Worm (Caenorhabditis elegans) whole organism, L4 larva: Measurements from ENCODE around the gene C35C5.8.

ENCODE experiments used
- F44E2.7 ChIP-seq: fragments of 200-800 bp; sonication (Bioruptor generic); IDR thresholded peaks from 2 replicates; pipeline ENCODE4 v2.1.2; 2022; ENCODE audit warnings: missing genetic modification characterization, missing compliant biosample characterization
- T20F7.1 ChIP-seq: fragments of 200-800 bp; sonication (Bioruptor generic); optimal IDR thresholded peaks from 2 replicates; lab custom pipeline; 2018; ENCODE audit warnings: mild to moderate bottlenecking, missing genetic modification characterization, missing compliant biosample characterization
- T26A8.4 ChIP-seq: fragments of 200-800 bp; sonication (Bioruptor generic); IDR thresholded peaks from 2 replicates; pipeline ENCODE4 v1.3.6; 2022; ENCODE audit warnings: missing genetic modification characterization, missing compliant biosample characterization
- Y75B8A.6 ChIP-seq: fragments of 200-800 bp; sonication (Bioruptor generic); IDR thresholded peaks from 2 replicates; pipeline ENCODE4 v1.3.6; 2022; ENCODE audit warnings: missing genetic modification reagents, missing genetic modification characterization, missing compliant biosample characterization
- ZK546.5 ChIP-seq, 2 experiments: sonication (generic microtip); optimal IDR thresholded peaks; 2 replicates each; lab custom pipeline; 2017; ENCODE audit warnings: missing biosample characterization in 2 of 2, missing genetic modification characterization in 2 of 2
- aha-1 ChIP-seq: fragments of 150-350 bp; peaks from one replicate; lab custom pipeline; 2014; ENCODE audit warnings: missing biosample characterization, missing genetic modification characterization
- arid-1 ChIP-seq: fragments of 200-800 bp; sonication (Bioruptor generic); conservative IDR thresholded peaks from 2 replicates; pipeline ENCODE4 v1.3.6; 2022; ENCODE audit warnings: missing genetic modification reagents, missing genetic modification characterization, missing compliant biosample characterization
- ceh-20 ChIP-seq: fragments of 200-800 bp; sonication (Bioruptor generic); IDR thresholded peaks from 2 replicates; pipeline ENCODE4 v1.3.6; 2022; ENCODE audit warnings: missing genetic modification reagents, missing genetic modification characterization, missing compliant biosample characterization
- ceh-28 ChIP-seq: fragments of 150-350 bp; optimal IDR thresholded peaks from 2 replicates; lab custom pipeline; 2014; ENCODE audit warnings: missing biosample characterization, missing genetic modification reagents, missing genetic modification characterization
- ceh-44 ChIP-seq: fragments of 200-800 bp; sonication (Bioruptor generic); IDR thresholded peaks from 2 replicates; pipeline ENCODE4 v1.3.6; 2022; ENCODE audit warnings: missing genetic modification reagents, missing genetic modification characterization, missing compliant biosample characterization
- ces-1 ChIP-seq: fragments of 150-350 bp; sonication (generic microtip); optimal IDR thresholded peaks from 4 replicates; lab custom pipeline; 2014; ENCODE audit warnings: missing biosample characterization, missing genetic modification reagents, missing genetic modification characterization
- cey-2 ChIP-seq: sonication (generic microtip); optimal IDR thresholded peaks from 3 replicates; lab custom pipeline; 2017; ENCODE audit warnings: missing genetic modification characterization, mild to moderate bottlenecking, missing compliant biosample characterization, antibody characterized with exemption, borderline replicate concordance; ENCODE audit not compliant: insufficient read depth
- ctbp-1 ChIP-seq: fragments of 200-800 bp; sonication (Bioruptor generic); IDR thresholded peaks from 2 replicates; pipeline ENCODE4 v1.3.6; 2022; ENCODE audit warnings: missing genetic modification reagents, missing genetic modification characterization, missing compliant biosample characterization
- dmd-6 ChIP-seq: fragments of 200-800 bp; sonication (Bioruptor generic); IDR thresholded peaks from 2 replicates; pipeline ENCODE4 v1.3.6; 2022; ENCODE audit warnings: missing genetic modification reagents, missing genetic modification characterization, missing compliant biosample characterization
- dmd-8 ChIP-seq: fragments of 200-800 bp; sonication (Bioruptor generic); IDR thresholded peaks from 2 replicates; pipeline ENCODE4 v1.3.6; 2022; ENCODE audit warnings: missing genetic modification characterization, missing compliant biosample characterization
- dpl-1 ChIP-seq: fragments of 150-350 bp; optimal IDR thresholded peaks from 2 replicates; lab custom pipeline; 2014; ENCODE audit warnings: missing biosample characterization, missing genetic modification reagents, missing genetic modification characterization
- dve-1 ChIP-seq: sonication (generic microtip); optimal IDR thresholded peaks from 2 replicates; lab custom pipeline; 2017; ENCODE audit warnings: antibody characterized with exemption, mild to moderate bottlenecking, missing genetic modification characterization, missing compliant biosample characterization; ENCODE audit not compliant: insufficient read depth
- egl-27 ChIP-seq: sonication (generic microtip); optimal IDR thresholded peaks from 3 replicates; lab custom pipeline; 2017; ENCODE audit warnings: missing biosample characterization, missing genetic modification reagents, missing genetic modification characterization
- egl-43 ChIP-seq: fragments of 200-800 bp; sonication (Bioruptor generic); IDR thresholded peaks from 2 replicates; pipeline ENCODE4 v1.3.6; 2022; ENCODE audit warnings: missing genetic modification reagents, missing genetic modification characterization, missing compliant biosample characterization
- fkh-10 ChIP-seq: fragments of 150-350 bp; optimal IDR thresholded peaks from 2 replicates; lab custom pipeline; 2014; ENCODE audit warnings: missing biosample characterization, missing genetic modification reagents, missing genetic modification characterization
- fos-1 ChIP-seq: fragments of 150-350 bp; optimal IDR thresholded peaks from 2 replicates; lab custom pipeline; 2014; ENCODE audit warnings: missing biosample characterization, missing genetic modification characterization
- hlh-30 ChIP-seq: sonication (generic microtip); optimal IDR thresholded peaks from 2 replicates; lab custom pipeline; 2017; ENCODE audit warnings: antibody characterized with exemption, mild to moderate bottlenecking, missing genetic modification characterization, missing compliant biosample characterization; ENCODE audit not compliant: insufficient read depth
- jun-1 ChIP-seq: fragments of 150-350 bp; optimal IDR thresholded peaks from 2 replicates; lab custom pipeline; 2014; ENCODE audit warnings: missing biosample characterization, missing genetic modification reagents, missing genetic modification characterization
- lin-1 ChIP-seq: fragments of 200-800 bp; sonication (Bioruptor generic); IDR thresholded peaks from 2 replicates; pipeline ENCODE4 v1.3.6; 2022; ENCODE audit warnings: missing genetic modification reagents, missing genetic modification characterization, missing compliant biosample characterization
- lin-13 ChIP-seq: fragments of 150-350 bp; optimal IDR thresholded peaks from 2 replicates; lab custom pipeline; 2014; ENCODE audit warnings: missing biosample characterization, missing genetic modification reagents, missing genetic modification characterization
- lin-15B ChIP-seq: fragments of 150-350 bp; sonication (generic microtip); optimal IDR thresholded peaks from 3 replicates; lab custom pipeline; 2014; ENCODE audit warnings: missing biosample characterization, missing genetic modification characterization
- lin-38 ChIP-seq: fragments of 200-800 bp; sonication (Bioruptor generic); IDR thresholded peaks from 2 replicates; pipeline ENCODE4 v1.3.6; 2022; ENCODE audit warnings: missing genetic modification reagents, missing genetic modification characterization, missing compliant biosample characterization
- lin-39 ChIP-seq: fragments of 150-350 bp; optimal IDR thresholded peaks from 2 replicates; lab custom pipeline; 2014; ENCODE audit warnings: missing biosample characterization, missing genetic modification reagents, missing genetic modification characterization
- lsy-2 ChIP-seq, 2 experiments: fragments of 150-350 bp in 1 of 2; sonication (generic microtip) in 1 of 2; optimal IDR thresholded peaks; 2 replicates each; lab custom pipeline; 2014 to 2017; ENCODE audit warnings: missing biosample characterization in 2 of 2, missing genetic modification characterization in 2 of 2
- mdl-1 ChIP-seq, 2 experiments: fragments of 150-350 bp in 1 of 2; sonication (generic microtip) in 1 of 2; optimal IDR thresholded peaks; 2 replicates each; lab custom pipeline; 2014 to 2017; ENCODE audit warnings: missing biosample characterization in 2 of 2, missing genetic modification characterization in 2 of 2
- mxl-2 ChIP-seq: fragments of 200-800 bp; sonication (Bioruptor generic); conservative IDR thresholded peaks from 2 replicates; pipeline ENCODE4 v1.3.6; 2022; ENCODE audit warnings: missing genetic modification reagents, missing genetic modification characterization, missing compliant biosample characterization
- mxl-3 ChIP-seq: fragments of 200-800 bp; sonication (Bioruptor generic); optimal IDR thresholded peaks from 2 replicates; lab custom pipeline; 2018; ENCODE audit warnings: mild to moderate bottlenecking, missing genetic modification characterization, missing compliant biosample characterization
- nhr-102 ChIP-seq: sonication (generic microtip); optimal IDR thresholded peaks from 2 replicates; lab custom pipeline; 2016; ENCODE audit warnings: mild to moderate bottlenecking, missing genetic modification characterization, moderate library complexity, missing compliant biosample characterization
- nhr-11 ChIP-seq: fragments of 150-350 bp; optimal IDR thresholded peaks from 2 replicates; lab custom pipeline; 2014; ENCODE audit warnings: missing biosample characterization, missing genetic modification characterization
- nhr-25 ChIP-seq: sonication (generic microtip); optimal IDR thresholded peaks from 2 replicates; lab custom pipeline; 2017; ENCODE audit warnings: missing genetic modification characterization, mild to moderate bottlenecking, missing compliant biosample characterization, antibody characterized with exemption, moderate library complexity, borderline replicate concordance; ENCODE audit not compliant: insufficient read depth
- nhr-48 ChIP-seq: sonication (generic microtip); optimal IDR thresholded peaks from 2 replicates; lab custom pipeline; 2016; ENCODE audit warnings: mild to moderate bottlenecking, missing genetic modification characterization, missing compliant biosample characterization
- nhr-77 ChIP-seq: fragments of 150-350 bp; optimal IDR thresholded peaks from 2 replicates; lab custom pipeline; 2014; ENCODE audit warnings: missing biosample characterization, missing genetic modification characterization
- pha-4 ChIP-seq, 2 experiments: fragments of 150-350 bp in 1 of 2; fragments of 200-800 bp in 1 of 2; sonication (Bioruptor generic) in 1 of 2; IDR thresholded peaks in 1 of 2; optimal IDR thresholded peaks in 1 of 2; 2 replicates each; pipeline versions ENCODE4 v1.3.6 to Lab custom; 2014 to 2022; ENCODE audit warnings: missing genetic modification characterization in 2 of 2, missing genetic modification reagents in 2 of 2, missing biosample characterization in 1 of 2, missing compliant biosample characterization in 1 of 2
- pqm-1 ChIP-seq: sonication (generic microtip); optimal IDR thresholded peaks from 2 replicates; lab custom pipeline; 2017; ENCODE audit warnings: missing biosample characterization, missing genetic modification characterization
- sdz-12 ChIP-seq: fragments of 200-800 bp; sonication (Bioruptor generic); optimal IDR thresholded peaks from 2 replicates; lab custom pipeline; 2018; ENCODE audit warnings: mild to moderate bottlenecking, missing genetic modification characterization, missing compliant biosample characterization
- skn-1 ChIP-seq: fragments of 150-350 bp; optimal IDR thresholded peaks from 2 replicates; lab custom pipeline; 2014; ENCODE audit warnings: missing biosample characterization, missing genetic modification characterization
- snpc-1.2 ChIP-seq: fragments of 200-800 bp; sonication (Bioruptor generic); IDR thresholded peaks from 2 replicates; pipeline ENCODE4 v1.3.6; 2022; ENCODE audit warnings: missing genetic modification reagents, missing genetic modification characterization, missing compliant biosample characterization
- spr-1 ChIP-seq: sonication (generic microtip); optimal IDR thresholded peaks from 2 replicates; lab custom pipeline; 2016; ENCODE audit warnings: mild to moderate bottlenecking, missing genetic modification characterization, missing compliant biosample characterization
- spr-3 ChIP-seq: fragments of 200-800 bp; sonication (Bioruptor generic); optimal IDR thresholded peaks from 2 replicates; lab custom pipeline; 2018; ENCODE audit warnings: mild to moderate bottlenecking, missing genetic modification characterization, missing compliant biosample characterization
- tra-1 ChIP-seq: fragments of 200-800 bp; sonication (Bioruptor generic); IDR thresholded peaks from 2 replicates; pipeline ENCODE4 v1.3.6; 2022; ENCODE audit warnings: missing genetic modification reagents, missing genetic modification characterization, missing compliant biosample characterization
- vab-7 ChIP-seq: fragments of 200-800 bp; sonication (Bioruptor generic); IDR thresholded peaks from 2 replicates; pipeline ENCODE4 v1.3.6; 2022; ENCODE audit warnings: missing genetic modification reagents, missing genetic modification characterization, missing compliant biosample characterization
- zip-11 ChIP-seq: fragments of 200-800 bp; sonication (Bioruptor generic); IDR thresholded peaks from 2 replicates; pipeline ENCODE4 v1.3.6; 2022; ENCODE audit warnings: missing genetic modification characterization, missing compliant biosample characterization
- ztf-11 ChIP-seq: fragments of 150-350 bp; optimal IDR thresholded peaks from 2 replicates; lab custom pipeline; 2014; ENCODE audit warnings: missing biosample characterization, missing genetic modification characterization

The C35C5.8 gene

DNA sequence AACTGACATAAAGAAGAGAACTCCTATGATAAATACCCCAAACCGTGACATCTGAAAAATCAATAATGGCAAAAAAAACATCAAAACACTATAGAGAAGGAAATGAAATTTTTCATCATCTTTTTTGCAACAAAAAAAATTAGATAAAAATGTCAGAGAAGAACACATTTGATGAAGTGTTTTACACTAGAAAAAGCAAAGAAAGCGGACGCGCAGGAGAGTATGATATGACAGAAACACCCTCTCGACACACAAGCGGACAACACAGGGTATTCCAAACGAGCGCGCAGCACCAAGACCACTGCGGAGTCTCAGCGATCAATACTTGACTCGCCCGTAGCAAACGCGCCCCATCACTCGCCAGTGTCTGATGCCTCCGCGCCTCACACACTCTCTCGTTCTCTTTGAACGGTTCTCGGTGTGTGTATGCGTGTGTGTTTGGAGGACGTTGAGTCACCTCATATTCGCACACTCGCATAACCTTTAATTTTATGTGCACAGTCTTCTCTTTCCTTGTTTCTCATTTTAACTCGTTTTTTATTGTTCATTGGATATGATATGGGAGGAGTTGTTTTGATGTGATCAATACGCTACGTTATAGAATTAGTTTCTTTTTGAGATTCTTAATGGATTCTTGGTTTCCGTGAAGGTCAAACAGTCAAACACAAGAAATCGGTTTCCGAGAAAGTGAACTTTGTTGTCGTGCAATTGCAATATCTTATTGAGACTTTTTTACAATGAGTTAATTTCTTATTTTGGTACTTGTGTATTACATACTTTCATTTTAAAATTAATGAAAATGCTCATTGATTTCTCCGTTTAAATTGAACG is 13.3 kb downstream of the C35C5.8 start, which contains the start of gene selt-1.1 (continued):
- TF ChIP-seq lin-38 (GFP tag; lab: Robert Waterston, UW) (no peak), lsy-2 (tag; optimal IDR thresholded peaks at IDR 0.05; lab: Kevin White, UChicago) (peak in 1 of 2 experiments; percentile 33), snpc-1.2 (GFP tag; lab: Robert Waterston, UW) (no peak), dmd-6 (GFP tag; lab: Robert Waterston, UW) (peak; percentile 75), F44E2.7 (GFP tag; lab: Robert Waterston, UW) (no peak), lin-15B (tag; lab: Kevin White, UChicago) (no peak), ZK546.5 (tag; optimal IDR thresholded peaks at IDR 0.05; lab: Kevin White, UChicago) (no peak), lin-39 (no peak), fkh-10 (GFP tag; lab: Kevin White, UChicago) (no peak), zip-11 (GFP tag; lab: Robert Waterston, UW) (no peak), hlh-30 (tag; lab: Kevin White, UChicago) (peak; percentile 51), arid-1 (GFP tag; lab: Robert Waterston, UW) (no peak), spr-3 (GFP tag; lab: Kevin White, UChicago) (no peak), dpl-1 (peak; percentile 11), nhr-48 (peak; percentile 43), mdl-1 (tag; optimal IDR thresholded peaks at IDR 0.05; lab: Kevin White, UChicago) (peak in 1 of 2 experiments; percentile 73), ceh-20 (GFP tag; lab: Robert Waterston, UW) (0 out of 2 replicates have a peak, but pooled peaks have one; percentile 32), mxl-2 (GFP tag; lab: Robert Waterston, UW) (no peak), pha-4 (GFP tag; IDR thresholded peaks at IDR 0.05; lab: Robert Waterston, UW) (no peak), pha-4 (tag; optimal IDR thresholded peaks at IDR 0.05; lab: Kevin White, UChicago) (no peak), mxl-3 (peak; percentile 77), ces-1 (no peak), aha-1 (no peak), tra-1 (GFP tag; lab: Robert Waterston, UW) (peak; percentile 48; the same call in 1 of the 2 replicates), ztf-11 (tag; lab: Kevin White, UChicago) (no peak), dve-1 (tag; lab: Kevin White, UChicago) (peak; percentile 83), Y75B8A.6 (no peak), T20F7.1 (GFP tag; lab: Kevin White, UChicago) (no peak), jun-1 (tag; lab: Kevin White, UChicago) (no peak), nhr-102 (tag; lab: Kevin White, UChicago) (peak; percentile 31), pqm-1 (peak; percentile 22), T26A8.4 (GFP tag; lab: Robert Waterston, UW) (peak; percentile 42; the same call in 1 of the 2 replicates), skn-1 (tag; lab: Kevin White, UChicago) (no peak), ceh-28 (tag; lab: Kevin White, UChicago) (peak; percentile 5), ceh-44 (GFP tag; lab: Robert Waterston, UW) (no peak), egl-43 (GFP tag; lab: Robert Waterston, UW) (no peak), lin-13 (peak; percentile 68), cey-2 (tag; lab: Kevin White, UChicago) (no peak), fos-1 (no peak), nhr-25 (peak; percentile 28), lin-1 (GFP tag; lab: Robert Waterston, UW) (peak; percentile 36; the same call in 1 of the 2 replicates), nhr-11 (tag; lab: Kevin White, UChicago) (no peak), nhr-77 (tag; lab: Kevin White, UChicago) (peak; percentile 35), sdz-12 (GFP tag; lab: Kevin White, UChicago) (no peak), dmd-8 (GFP tag; lab: Robert Waterston, UW) (no peak), vab-7 (GFP tag; lab: Robert Waterston, UW) (no peak), ctbp-1 (GFP tag; lab: Robert Waterston, UW) (no peak), spr-1 (peak; percentile 14), egl-27 (tag; lab: Kevin White, UChicago) (no peak)
